Fruit fly (Drosophila melanogaster) whole organism, embryonic: Measurements from ENCODE around the gene CG6443.

Source experiments
- B-H1 ChIP-seq: fragments of 200-800 bp; sonication (Bioruptor generic); IDR thresholded peaks from 3 replicates; pipeline ENCODE4 v1.3.6; 2022; ENCODE audit warnings: missing biosample characterization, missing genetic modification characterization
- CG10147 ChIP-seq: fragments of 200-800 bp; sonication (Bioruptor generic); optimal IDR thresholded peaks from 2 replicates; lab custom pipeline; 2019; ENCODE audit warnings: missing biosample characterization, mild to moderate bottlenecking, missing genetic modification characterization, moderate library complexity
- CG10267 ChIP-seq: fragments of 200-800 bp; sonication (Bioruptor generic); optimal IDR thresholded peaks from 2 replicates; lab custom pipeline; 2018; ENCODE audit warnings: missing biosample characterization, mild to moderate bottlenecking, missing genetic modification characterization, moderate library complexity
- CG10979 ChIP-seq: fragments of 200-800 bp; sonication (Bioruptor generic); optimal IDR thresholded peaks from 2 replicates; lab custom pipeline; 2018; ENCODE audit warnings: missing biosample characterization, mild to moderate bottlenecking, missing genetic modification characterization, moderate library complexity
- CG11560 ChIP-seq: fragments of 200-800 bp; sonication (Bioruptor generic); IDR thresholded peaks from 3 replicates; pipeline ENCODE4 v1.3.6; 2022; ENCODE audit warnings: missing biosample characterization, missing genetic modification characterization
- CG13287 ChIP-seq: fragments of 200-800 bp; sonication (Bioruptor generic); IDR thresholded peaks from 2 replicates; pipeline ENCODE4 v1.3.6; 2022; ENCODE audit warnings: missing biosample characterization, missing genetic modification characterization; ENCODE audit not compliant: partially characterized antibody
- CG13424 ChIP-seq: fragments of 200-800 bp; sonication (Bioruptor generic); optimal IDR thresholded peaks from 2 replicates; lab custom pipeline; 2019; ENCODE audit warnings: missing biosample characterization, mild to moderate bottlenecking, missing genetic modification characterization, moderate library complexity
- CG13894 ChIP-seq: fragments of 200-800 bp; sonication (Bioruptor generic); optimal IDR thresholded peaks from 3 replicates; lab custom pipeline; 2018; ENCODE audit warnings: missing biosample characterization, mild to moderate bottlenecking, missing genetic modification characterization, moderate library complexity
- CG14014 ChIP-seq: fragments of 200-800 bp; sonication (Bioruptor generic); IDR thresholded peaks from 2 replicates; pipeline ENCODE4 v1.3.6; 2022; ENCODE audit warnings: missing biosample characterization, missing genetic modification characterization
- CG15073 ChIP-seq: fragments of 200-800 bp; sonication (Bioruptor generic); optimal IDR thresholded peaks from 2 replicates; lab custom pipeline; 2016; ENCODE audit warnings: missing biosample characterization, missing genetic modification characterization
- CG17361 ChIP-seq: fragments of 200-800 bp; sonication (Bioruptor generic); IDR thresholded peaks from 3 replicates; pipeline ENCODE4 v1.3.6; 2022; ENCODE audit warnings: missing biosample characterization, missing genetic modification characterization
- CG17802 ChIP-seq: fragments of 200-800 bp; sonication (Bioruptor generic); optimal IDR thresholded peaks from 2 replicates; lab custom pipeline; 2018; ENCODE audit warnings: missing biosample characterization, mild to moderate bottlenecking, missing genetic modification characterization, moderate library complexity
- CG18476 ChIP-seq: fragments of 200-800 bp; sonication (Bioruptor generic); optimal IDR thresholded peaks from 2 replicates; lab custom pipeline; 2016; ENCODE audit warnings: missing biosample characterization, mild to moderate bottlenecking, missing genetic modification characterization
- CG2712 ChIP-seq: fragments of 200-800 bp; optimal IDR thresholded peaks from 3 replicates; lab custom pipeline; 2019; ENCODE audit warnings: missing biosample characterization, mild to moderate bottlenecking, missing genetic modification characterization, moderate library complexity
- CG4360 ChIP-seq: fragments of 200-800 bp; sonication (Bioruptor generic); IDR thresholded peaks from 2 replicates; pipeline ENCODE4 v1.3.6; 2022; ENCODE audit warnings: missing biosample characterization, missing genetic modification characterization
- CG4707 ChIP-seq: fragments of 200-800 bp; sonication (Bioruptor generic); optimal IDR thresholded peaks from 2 replicates; lab custom pipeline; 2018; ENCODE audit warnings: missing biosample characterization, mild to moderate bottlenecking, missing genetic modification characterization, moderate library complexity
- CG7271 ChIP-seq: fragments of 200-800 bp; sonication (Bioruptor generic); optimal IDR thresholded peaks from 2 replicates; lab custom pipeline; 2018; ENCODE audit warnings: missing biosample characterization, mild to moderate bottlenecking, missing genetic modification characterization, moderate library complexity
- CrebB ChIP-seq: fragments of 200-800 bp; sonication (Bioruptor generic); optimal IDR thresholded peaks from 3 replicates; lab custom pipeline; 2018; ENCODE audit warnings: missing biosample characterization, mild to moderate bottlenecking, missing genetic modification characterization
- Ets97D ChIP-seq: fragments of 200-800 bp; sonication (Bioruptor generic); optimal IDR thresholded peaks from 3 replicates; lab custom pipeline; 2016; ENCODE audit warnings: missing biosample characterization, missing genetic modification characterization
- H2.0 ChIP-seq: fragments of 200-800 bp; sonication (Bioruptor generic); IDR thresholded peaks from 2 replicates; pipeline ENCODE4 v1.3.6; 2022; ENCODE audit warnings: missing biosample characterization, missing genetic modification characterization
- Oaz ChIP-seq: fragments of 200-800 bp; sonication (Bioruptor generic); IDR thresholded peaks from 2 replicates; pipeline ENCODE4 v1.3.6; 2022; ENCODE audit warnings: missing biosample characterization, missing genetic modification characterization
- Oli ChIP-seq: fragments of 200-800 bp; sonication (Bioruptor generic); optimal IDR thresholded peaks from 2 replicates; lab custom pipeline; 2018; ENCODE audit warnings: missing biosample characterization, mild to moderate bottlenecking, missing genetic modification characterization, moderate library complexity
- Opbp ChIP-seq: fragments of 200-800 bp; sonication (Bioruptor generic); IDR thresholded peaks from 3 replicates; pipeline ENCODE4 v1.3.6; 2022; ENCODE audit warnings: missing biosample characterization, missing genetic modification characterization; ENCODE audit not compliant: partially characterized antibody
- Poxn ChIP-seq: fragments of 200-800 bp; sonication (Bioruptor generic); IDR thresholded peaks from 2 replicates; pipeline ENCODE4 v1.3.6; 2022; ENCODE audit warnings: missing biosample characterization, missing genetic modification characterization
- Spps ChIP-seq: fragments of 200-800 bp; sonication (Bioruptor generic); optimal IDR thresholded peaks from 2 replicates; lab custom pipeline; 2018; ENCODE audit warnings: missing biosample characterization, mild to moderate bottlenecking, missing genetic modification characterization
- amos ChIP-seq: fragments of 200-800 bp; sonication (Bioruptor generic); IDR thresholded peaks from 2 replicates; pipeline ENCODE4 v1.3.6; 2022; ENCODE audit warnings: missing biosample characterization, missing genetic modification characterization; ENCODE audit not compliant: partially characterized antibody
- ara ChIP-seq: fragments of 200-800 bp; sonication (Bioruptor generic); IDR thresholded peaks from 2 replicates; pipeline ENCODE4 v1.3.6; 2022; ENCODE audit warnings: missing biosample characterization, missing genetic modification characterization
- bbx ChIP-seq: fragments of 200-800 bp; sonication (Bioruptor generic); IDR thresholded peaks from 2 replicates; pipeline ENCODE4 v1.3.6; 2022; ENCODE audit warnings: missing biosample characterization, missing genetic modification characterization; ENCODE audit not compliant: partially characterized antibody
- bowl ChIP-seq: fragments of 200-800 bp; sonication (Bioruptor generic); IDR thresholded peaks from 2 replicates; pipeline ENCODE4 v1.3.6; 2022; ENCODE audit warnings: missing biosample characterization, missing genetic modification characterization
- cas ChIP-seq: fragments of 200-800 bp; sonication (Bioruptor generic); IDR thresholded peaks from 2 replicates; pipeline ENCODE4 v1.3.6; 2022; ENCODE audit warnings: missing biosample characterization, missing genetic modification characterization
- cato ChIP-seq: fragments of 200-800 bp; sonication (Bioruptor generic); optimal IDR thresholded peaks from 2 replicates; lab custom pipeline; 2016; ENCODE audit warnings: missing biosample characterization, missing genetic modification characterization, borderline replicate concordance
- ci ChIP-seq: fragments of 200-800 bp; sonication (Bioruptor generic); IDR thresholded peaks from 3 replicates; pipeline ENCODE4 v1.3.6; 2022; ENCODE audit warnings: missing biosample characterization, missing genetic modification characterization
- dmrt99B ChIP-seq: fragments of 200-800 bp; sonication (Bioruptor generic); optimal IDR thresholded peaks from 2 replicates; lab custom pipeline; 2018; ENCODE audit warnings: missing biosample characterization, mild to moderate bottlenecking, missing genetic modification characterization, moderate library complexity
- emc ChIP-seq: fragments of 200-800 bp; sonication (Bioruptor generic); optimal IDR thresholded peaks from 2 replicates; lab custom pipeline; 2016; ENCODE audit warnings: missing biosample characterization, missing genetic modification characterization
- eve ChIP-seq, 2 experiments: fragments of >200 bp; optimal IDR thresholded peaks; 2 replicates each; lab custom pipeline; 2017; ENCODE audit warnings: missing biosample characterization in 2 of 2, missing genetic modification characterization in 2 of 2
- fru ChIP-seq: fragments of >200 bp; optimal IDR thresholded peaks from 2 replicates; lab custom pipeline; 2017
- gt ChIP-seq: fragments of 200-800 bp; sonication (Bioruptor generic); IDR thresholded peaks from 2 replicates; pipeline ENCODE4 v1.3.6; 2022; ENCODE audit warnings: missing biosample characterization, missing genetic modification characterization
- hb ChIP-seq: fragments of 200-800 bp; sonication (Bioruptor generic); IDR thresholded peaks from 3 replicates; pipeline ENCODE4 v1.3.6; 2022; ENCODE audit warnings: missing biosample characterization, missing genetic modification characterization; ENCODE audit not compliant: partially characterized antibody
- hbn ChIP-seq: fragments of 200-800 bp; sonication (Bioruptor generic); IDR thresholded peaks from 2 replicates; pipeline ENCODE4 v1.3.6; 2022; ENCODE audit warnings: missing biosample characterization, missing genetic modification characterization; ENCODE audit not compliant: partially characterized antibody
- jing ChIP-seq: fragments of 200-800 bp; sonication (Bioruptor generic); optimal IDR thresholded peaks from 2 replicates; lab custom pipeline; 2018; ENCODE audit warnings: missing biosample characterization, mild to moderate bottlenecking, missing genetic modification characterization
- kay ChIP-seq: fragments of 200-800 bp; sonication (Bioruptor generic); optimal IDR thresholded peaks from 2 replicates; lab custom pipeline; 2016; ENCODE audit warnings: missing biosample characterization, missing genetic modification characterization
- onecut ChIP-seq: fragments of 200-800 bp; sonication (Bioruptor generic); IDR thresholded peaks from 2 replicates; pipeline ENCODE4 v1.3.6; 2022; ENCODE audit warnings: missing biosample characterization, missing genetic modification characterization
- pho ChIP-seq: fragments of 200-800 bp; sonication (Bioruptor generic); optimal IDR thresholded peaks from 2 replicates; lab custom pipeline; 2016; ENCODE audit warnings: missing biosample characterization, missing genetic modification characterization
- pnt ChIP-seq: fragments of 200-800 bp; sonication (Bioruptor generic); optimal IDR thresholded peaks from 3 replicates; lab custom pipeline; 2016; ENCODE audit warnings: missing biosample characterization, missing genetic modification characterization
- pum ChIP-seq: fragments of 200-800 bp; sonication (Bioruptor generic); optimal IDR thresholded peaks from 2 replicates; lab custom pipeline; 2016; ENCODE audit warnings: missing biosample characterization, missing genetic modification characterization
- repo ChIP-seq: fragments of 200-800 bp; sonication (Bioruptor generic); optimal IDR thresholded peaks from 2 replicates; lab custom pipeline; 2016; ENCODE audit warnings: missing biosample characterization, missing genetic modification characterization
- sqz ChIP-seq: fragments of 200-800 bp; sonication (Bioruptor generic); optimal IDR thresholded peaks from 3 replicates; lab custom pipeline; 2018; ENCODE audit warnings: missing biosample characterization, mild to moderate bottlenecking, missing genetic modification characterization
- trem ChIP-seq: fragments of 200-800 bp; optimal IDR thresholded peaks from 3 replicates; lab custom pipeline; 2019; ENCODE audit warnings: missing biosample characterization, mild to moderate bottlenecking, missing genetic modification characterization, moderate library complexity
- unc-4 ChIP-seq: fragments of 200-800 bp; sonication (Bioruptor generic); IDR thresholded peaks from 2 replicates; pipeline ENCODE4 v1.3.6; 2022; ENCODE audit warnings: missing biosample characterization, missing genetic modification characterization; ENCODE audit not compliant: partially characterized antibody

The CG6443 gene

dm6 chr2L:10751879-10752620 lies 23.3 kb downstream of the CG6443 start (continued):
- TF ChIP-seq Ets97D (GFP tag; lab: Kevin White, UChicago) (peak; percentile 54), pho (GFP tag; lab: Kevin White, UChicago) (peak; percentile 55), CG4360 (GFP tag; lab: Robert Waterston, UW) (peak; percentile 81), unc-4 (no peak), CG2712 (tag; lab: Kevin White, UChicago) (peak; percentile 83), CG18476 (peak; percentile 73), Oli (peak; percentile 75), hb (GFP tag; lab: Robert Waterston, UW) (no peak), eve (GFP tag; optimal IDR thresholded peaks at IDR 0.05; lab: Kevin White, UChicago) (peak in 1 of 2 experiments; percentile 89), Poxn (no peak), onecut (GFP tag; lab: Robert Waterston, UW) (peak; percentile 97), CG13894 (tag; lab: Kevin White, UChicago) (peak; percentile 89), hbn (GFP tag; lab: Robert Waterston, UW) (no peak), CrebB (peak; percentile 87), B-H1 (GFP tag; lab: Robert Waterston, UW) (peak; percentile 55; the same call in 2 of the 3 replicates), emc (GFP tag; lab: Kevin White, UChicago) (peak; percentile 3), CG4707 (GFP tag; lab: Kevin White, UChicago) (peak; percentile 84), CG17802 (tag; lab: Kevin White, UChicago) (peak; percentile 77), bowl (GFP tag; lab: Robert Waterston, UW) (0 out of 2 replicates have a peak, but pooled peaks have one; percentile 32), CG10267 (tag; lab: Kevin White, UChicago) (peak; percentile 64), kay (GFP tag; lab: Kevin White, UChicago) (peak; percentile 86), bbx (GFP tag; lab: Robert Waterston, UW) (no peak), jing (GFP tag; lab: Kevin White, UChicago) (peak; percentile 63), H2.0 (GFP tag; lab: Robert Waterston, UW) (peak; percentile 60), CG17361 (GFP tag; lab: Robert Waterston, UW) (peak; percentile 87), CG10979 (tag; lab: Kevin White, UChicago) (peak; percentile 73), CG15073 (peak; percentile 62), ara (GFP tag; lab: Robert Waterston, UW) (peak; percentile 94), CG13287 (GFP tag; lab: Robert Waterston, UW) (no peak), trem (tag; lab: Kevin White, UChicago) (peak; percentile 62), fru (lab: Kevin White, UChicago) (no peak), Opbp (GFP tag; lab: Robert Waterston, UW) (no peak), sqz (peak; percentile 87), CG13424 (peak; percentile 82), CG7271 (peak; percentile 88), CG14014 (GFP tag; lab: Robert Waterston, UW) (peak; percentile 78; the same call in 1 of the 2 replicates), amos (GFP tag; lab: Robert Waterston, UW) (no peak), dmrt99B (tag; lab: Kevin White, UChicago) (peak; percentile 51), repo (GFP tag; lab: Kevin White, UChicago) (peak; percentile 90), pnt (peak; percentile 84), Spps (peak; percentile 87), pum (GFP tag; lab: Kevin White, UChicago) (peak; percentile 82), gt (GFP tag; lab: Robert Waterston, UW) (peak; percentile 41; the same call in 1 of the 2 replicates), cato (GFP tag; lab: Kevin White, UChicago) (peak; percentile 83), CG11560 (tag; lab: Robert Waterston, UW) (no peak), CG10147 (peak; percentile 47), Oaz (GFP tag; lab: Robert Waterston, UW) (no peak), cas (peak; percentile 20; the same call in 1 of the 2 replicates), ci (peak; percentile 93)
